Fruit fly (Drosophila melanogaster): ENCODE data around the gene CG10096.
A peak's percentile ranks its signal among the peaks of the same experiment; 100 is the strongest.

The CG10096 gene

DNA sequence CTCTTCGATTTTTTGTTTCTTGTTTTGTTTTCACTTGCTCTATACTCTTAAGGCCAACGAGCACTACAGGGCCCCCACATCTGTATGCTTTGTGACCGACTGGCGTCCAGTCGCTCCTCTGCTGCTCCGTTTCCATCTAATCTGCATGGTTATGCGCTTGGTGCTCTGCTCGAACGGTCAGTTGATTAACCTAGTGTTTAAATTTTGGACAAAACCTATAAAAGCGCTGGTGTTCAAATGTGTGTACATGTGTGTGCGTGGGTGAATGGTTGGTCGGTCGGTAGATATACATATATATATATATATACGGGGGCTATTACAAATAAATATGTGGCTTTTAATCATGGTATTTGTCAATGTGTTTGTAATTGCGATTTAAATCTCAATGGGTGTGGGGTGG lies 28.2 kb upstream of the CG10096 start:
- TF ChIP-seq CG8478 (optimal IDR thresholded peaks at IDR 0.05): no peak
- TF ChIP-seq CTCF (optimal IDR thresholded peaks at IDR 0.05): no peak

DNA sequence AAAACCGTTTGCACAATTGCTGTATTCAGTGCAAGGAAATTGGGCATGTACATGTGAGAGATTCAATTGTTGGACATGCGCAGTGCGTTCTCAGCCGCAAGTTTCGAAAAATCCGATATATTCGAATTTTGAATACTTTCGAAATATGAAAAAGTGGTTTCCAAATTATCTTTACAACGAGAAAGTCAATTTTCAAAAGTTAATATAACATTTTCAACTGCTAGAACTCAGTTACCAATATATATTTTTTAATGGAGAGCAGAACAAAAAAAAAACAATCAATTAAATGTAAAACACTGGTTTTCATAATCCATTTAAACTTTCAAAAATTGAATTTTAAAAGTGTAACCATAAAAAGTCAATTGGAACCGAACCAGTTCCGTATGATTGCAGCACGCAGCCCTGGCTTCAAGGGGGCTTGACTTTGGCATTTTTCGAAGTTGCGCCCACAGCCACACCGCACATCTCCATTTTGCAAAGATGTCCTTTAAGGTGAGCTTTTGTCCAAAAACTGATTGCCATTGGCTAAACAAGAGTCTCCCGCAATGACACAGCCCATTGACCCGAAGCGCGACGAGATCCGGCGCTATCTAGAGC lies 26.7 kb upstream of the CG10096 start, which contains the start of the genes Scgbeta and CG17202:
Gene Scgbeta (minus strand): TSS at position 51 of the 597 bp plus-strand sequence.
Gene CG17202 (plus strand): TSS at position 390 of the 597 bp plus-strand sequence.
- TF ChIP-seq CTCF (optimal IDR thresholded peaks at IDR 0.05): peak; percentile 20 to 23
- TF ChIP-seq CG8478 (optimal IDR thresholded peaks at IDR 0.05): no peak

DNA sequence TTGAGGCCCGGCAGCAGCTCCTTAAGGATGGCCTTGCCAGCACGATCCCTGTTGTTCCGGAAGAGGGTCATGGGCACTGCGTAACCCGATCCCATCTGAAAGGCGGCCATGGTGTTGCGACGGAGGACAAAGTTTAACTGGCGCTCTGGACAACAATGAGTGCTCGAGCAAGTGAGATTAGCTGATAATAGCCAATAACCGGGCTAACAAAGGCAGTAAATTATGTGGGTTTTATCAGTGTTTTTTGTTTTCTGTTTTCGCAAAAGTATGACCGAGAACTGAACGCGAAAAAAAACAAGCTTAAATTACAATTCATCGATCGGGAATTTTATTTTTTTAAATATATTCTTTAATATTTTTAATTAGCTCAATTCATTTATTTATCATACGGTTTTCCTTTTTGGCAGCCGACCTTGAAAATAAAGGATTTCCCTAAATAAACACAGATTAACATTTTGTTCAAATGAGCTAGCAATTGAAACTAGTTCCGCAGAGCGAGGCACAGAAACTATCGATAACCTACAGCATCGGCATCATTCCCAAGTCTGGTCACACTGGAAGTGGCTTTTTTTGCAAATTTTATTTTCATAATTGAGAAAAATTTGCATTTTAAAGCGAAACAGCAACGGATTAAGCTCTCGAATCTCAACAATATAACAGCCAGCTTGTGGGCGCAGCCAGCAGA lies 17.6 kb upstream of the CG10096 start, which contains the start of the genes Dip-C and pps:
Gene Dip-C (minus strand): TSS at position 486 of the 685 bp plus-strand sequence.
Gene pps (plus strand): TSS at position 555 of the 685 bp plus-strand sequence.
- TF ChIP-seq CG8478 (optimal IDR thresholded peaks at IDR 0.05): no peak
- peak in 1 of 2 experiments; percentile 30 for TF ChIP-seq CTCF (optimal IDR thresholded peaks at IDR 0.05)

- TF ChIP-seq CTCF (optimal IDR thresholded peaks at IDR 0.05): no peak
- TF ChIP-seq CG8478 (optimal IDR thresholded peaks at IDR 0.05): no peak
Observed at dm6 chr3R:12411449-12411848, 15.7 kb upstream of the CG10096 start.

DNA sequence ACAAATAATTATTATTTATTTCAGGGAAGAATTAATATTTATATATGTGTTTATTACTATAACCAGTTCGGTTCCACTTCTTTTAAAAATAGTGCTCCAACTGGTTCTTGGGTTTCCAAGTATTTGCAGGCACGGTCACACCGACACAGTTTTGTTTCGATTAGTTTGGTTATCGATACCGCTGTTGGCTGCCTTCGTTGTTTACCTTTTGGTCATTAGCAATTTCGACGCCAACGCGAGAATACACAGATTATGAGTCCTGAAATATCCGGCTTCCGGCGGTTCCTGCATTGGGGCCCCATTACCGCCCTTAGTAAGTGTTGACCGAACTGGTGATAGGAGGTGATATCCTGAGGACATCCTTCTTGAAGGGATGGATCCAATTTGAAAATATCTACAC lies 12.4 kb upstream of the CG10096 start, which contains the start of gene CG5196:
Gene CG5196 (plus strand): TSS at position 157 of the 400 bp plus-strand sequence.
- TF ChIP-seq CG8478 (optimal IDR thresholded peaks at IDR 0.05) (no peak), CTCF (optimal IDR thresholded peaks at IDR 0.05) (peak in 1 of 2 experiments; percentile 1)

DNA sequence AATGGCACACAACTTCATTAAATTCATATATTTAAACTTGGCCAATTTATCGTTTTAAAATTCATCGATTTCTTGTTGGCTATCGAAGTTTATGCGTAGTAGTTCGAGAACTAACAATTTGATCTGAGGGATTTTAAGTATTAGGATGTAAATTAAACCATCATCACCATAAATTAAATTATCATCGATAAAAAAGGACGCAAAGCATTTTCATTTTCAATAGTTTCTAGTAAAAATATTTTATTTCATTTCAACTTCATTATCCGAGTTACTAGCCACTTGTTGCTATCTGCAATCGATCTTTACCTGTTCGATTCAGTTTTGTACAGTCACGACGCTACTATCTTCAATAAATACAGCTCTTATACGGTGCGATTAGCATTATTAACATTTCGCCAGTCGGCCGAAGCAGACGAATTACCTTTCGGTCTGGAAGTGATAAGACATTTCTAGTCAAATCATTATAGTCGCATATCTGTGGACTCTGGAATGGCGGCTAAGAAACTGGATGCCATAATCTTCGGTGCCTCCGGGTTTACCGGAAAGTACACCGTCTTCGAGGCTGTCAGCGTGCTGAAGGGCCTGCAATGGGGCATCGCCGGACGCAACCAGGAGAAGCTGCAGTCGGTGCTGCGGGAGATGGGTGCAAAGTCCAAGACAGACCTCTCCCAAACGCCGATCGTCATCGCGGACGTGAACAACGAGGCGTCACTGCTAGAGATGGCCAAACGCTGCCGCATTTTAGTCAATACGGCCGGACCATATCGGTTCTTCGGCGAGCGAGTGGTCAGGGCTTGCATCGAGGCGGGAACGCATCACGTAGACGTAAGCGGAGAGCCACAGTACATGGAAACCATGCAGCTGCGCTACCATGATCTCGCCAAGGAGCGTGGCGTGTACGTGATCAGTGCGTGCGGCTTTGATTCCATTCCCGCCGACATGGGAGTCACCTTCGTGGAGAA lies 10.7 kb upstream of the CG10096 start, which contains the start of gene CG5167:
Gene CG5167 (plus strand): TSS at position 298 of the 962 bp plus-strand sequence.
- TF ChIP-seq CG8478 (optimal IDR thresholded peaks at IDR 0.05) (no peak), CTCF (optimal IDR thresholded peaks at IDR 0.05) (no peak)

- TF ChIP-seq CG8478 (optimal IDR thresholded peaks at IDR 0.05) (no peak), CTCF (optimal IDR thresholded peaks at IDR 0.05) (no peak)
Observed at dm6 chr3R:12405928-12406234, 10.1 kb upstream of the CG10096 start, which contains the start of gene Cyp9f2. Cyp9f2 (minus strand) TSS chr3R:12406028.

DNA sequence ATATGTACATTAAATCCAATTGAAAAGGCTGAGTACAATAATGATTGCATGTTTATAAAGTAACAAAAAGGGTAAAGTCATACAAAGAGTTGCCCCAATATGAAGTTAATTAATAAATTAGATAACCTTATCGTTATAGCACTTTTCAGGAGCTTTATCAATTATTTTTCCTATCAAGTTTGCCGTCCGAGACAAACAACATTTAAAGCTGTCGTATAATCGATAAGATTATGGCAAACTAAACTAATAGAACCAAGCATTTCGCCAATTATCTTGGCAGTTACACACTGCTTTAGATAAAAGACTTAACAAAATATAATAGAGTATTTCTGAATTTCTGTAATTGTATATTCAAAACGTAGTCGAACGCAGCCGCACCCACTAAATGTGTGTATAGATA lies 9.4 kb upstream of the CG10096 start:
- TF ChIP-seq CTCF (optimal IDR thresholded peaks at IDR 0.05) (no peak), CG8478 (optimal IDR thresholded peaks at IDR 0.05) (no peak)

- no peak for TF ChIP-seq CTCF (optimal IDR thresholded peaks at IDR 0.05)
- no peak for TF ChIP-seq CG8478 (optimal IDR thresholded peaks at IDR 0.05)
Observed at dm6 chr3R:12402935-12403334, 7.2 kb upstream of the CG10096 start.

- TF ChIP-seq CG8478 (optimal IDR thresholded peaks at IDR 0.05) (no peak), CTCF (optimal IDR thresholded peaks at IDR 0.05) (peak; percentile 6 to 13)
Observed at dm6 chr3R:12401672-12402296, 6.0 kb upstream of the CG10096 start, which contains the start of gene DNAlig3. DNAlig3 (minus strand) TSS chr3R:12401839.

DNA sequence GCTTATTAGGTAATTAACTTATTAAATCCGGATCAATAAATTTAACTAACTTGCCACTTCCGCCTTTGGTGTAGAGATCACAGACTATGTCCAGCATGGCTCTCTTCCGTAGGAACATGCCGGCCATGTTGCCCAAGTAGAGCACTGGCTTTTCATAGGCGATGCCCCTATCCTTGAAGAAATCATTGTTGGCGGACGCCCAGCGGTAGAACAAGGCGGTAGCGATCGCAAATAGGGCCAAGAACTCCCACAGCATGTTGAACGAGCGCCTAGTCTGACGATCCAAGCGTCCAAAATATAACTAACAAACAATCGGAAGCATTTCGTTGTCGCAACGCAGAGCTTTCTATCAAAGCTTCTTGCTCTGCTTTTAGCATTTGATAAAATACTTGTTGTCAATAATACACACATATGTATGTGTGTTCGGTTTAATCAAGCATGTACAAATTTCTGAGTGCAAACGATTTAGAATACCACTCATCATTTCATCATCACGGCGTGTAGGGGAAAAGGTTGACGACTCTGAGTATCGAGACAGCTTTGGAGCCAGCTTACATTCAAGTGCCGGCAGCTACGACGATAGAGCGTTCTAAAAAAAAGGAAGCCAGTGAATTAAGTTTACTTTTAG lies 3.0 kb upstream of the CG10096 start, which contains the start of gene Cyp9f3:
Gene Cyp9f3 (minus strand): TSS at position 310 of the 628 bp plus-strand sequence.
- TF ChIP-seq CG8478 (optimal IDR thresholded peaks at IDR 0.05) (no peak), CTCF (optimal IDR thresholded peaks at IDR 0.05) (no peak)

DNA sequence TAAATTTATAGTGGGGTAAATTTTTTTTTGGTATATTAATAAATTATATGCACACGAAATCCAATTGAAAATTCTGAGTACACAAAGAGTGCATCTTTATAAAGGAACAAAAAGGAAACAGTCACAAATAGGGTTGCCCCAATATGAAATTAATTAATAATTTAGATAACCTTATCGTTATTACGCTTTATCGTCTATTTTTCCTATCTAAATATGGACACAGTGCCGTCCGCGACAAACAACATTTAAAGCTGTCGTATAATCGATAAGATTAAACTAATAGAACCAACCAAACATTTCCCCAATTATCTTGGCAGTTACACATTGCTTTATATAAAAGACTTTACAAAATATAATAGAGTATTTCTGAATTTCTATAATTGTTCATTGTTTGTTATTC lies 2.3 kb upstream of the CG10096 start:
- TF ChIP-seq CG8478 (optimal IDR thresholded peaks at IDR 0.05) (no peak), CTCF (optimal IDR thresholded peaks at IDR 0.05) (no peak)

- TF ChIP-seq CTCF (optimal IDR thresholded peaks at IDR 0.05) (no peak), CG8478 (optimal IDR thresholded peaks at IDR 0.05) (no peak)
Observed at dm6 chr3R:12386965-12387364, 8.8 kb downstream of the CG10096 start, which contains the start of gene CG33098. CG33098 (plus strand) TSS chr3R:12387188.

dm6 chr3R:12385949-12386348 lies 9.8 kb downstream of the CG10096 start, which contains the start of gene Sol1:
Sol1 (plus strand) TSS chr3R:12386249.
- TF ChIP-seq CTCF (optimal IDR thresholded peaks at IDR 0.05) (no peak), CG8478 (optimal IDR thresholded peaks at IDR 0.05) (no peak)
